Worm (Caenorhabditis elegans): ENCODE results near the gene emc-3.

DNA sequence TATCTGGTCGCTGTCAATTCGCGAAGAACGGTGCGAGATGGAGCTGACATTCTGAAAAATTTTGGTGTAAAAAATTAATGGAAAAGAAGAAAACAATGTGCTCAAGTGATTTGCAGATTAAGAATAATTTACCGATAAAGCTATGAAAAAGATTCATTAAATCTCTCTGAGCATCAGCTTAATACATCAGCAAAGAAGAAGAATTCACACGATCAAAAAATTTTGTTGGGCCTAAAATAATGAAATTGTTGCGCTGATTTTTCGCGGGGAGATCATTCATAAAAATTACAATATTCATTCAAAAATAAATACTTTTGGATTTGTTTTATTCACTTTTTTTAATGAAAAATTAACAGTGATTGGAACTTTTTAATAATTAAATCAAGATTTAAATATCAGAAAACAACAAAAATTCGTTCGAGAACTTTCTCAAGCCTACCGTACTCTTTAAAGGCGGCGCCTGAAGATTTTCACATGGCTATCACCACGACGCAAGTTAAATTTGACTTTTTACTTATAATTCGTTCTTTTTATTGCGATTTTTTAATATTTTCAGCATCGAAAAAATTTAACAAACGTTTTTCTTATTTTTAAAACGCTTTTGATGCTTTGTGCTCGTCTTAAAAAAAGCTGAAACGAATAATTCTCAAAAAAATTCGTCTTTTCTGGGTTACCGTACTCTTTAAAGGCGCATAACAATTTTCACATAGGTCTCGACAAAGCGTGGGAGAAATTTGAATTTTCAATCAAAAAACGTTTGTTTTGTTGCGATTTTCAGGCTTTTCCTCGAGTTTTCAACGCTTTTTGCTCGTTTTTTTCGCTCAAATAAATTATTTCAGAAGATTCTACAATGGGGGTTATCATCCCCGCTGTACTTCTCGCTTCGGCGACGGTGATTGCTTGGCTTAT, 19.0 kb upstream of the emc-3 start, which contains the start of the genes memi-2 and cyp-31A5:
- TF ChIP-seq unc-62 (GFP tag; optimal IDR thresholded peaks at IDR 0.05) (no peak), mef-2 (tag; optimal IDR thresholded peaks at IDR 0.05) (no peak), pag-3 (tag; optimal IDR thresholded peaks at IDR 0.05; ENCODE audit: borderline replicate concordance, insufficient read depth) (no peak), egl-13 (tag; optimal IDR thresholded peaks at IDR 0.05) (no peak), snpc-4 (tag; optimal IDR thresholded peaks at IDR 0.05) (no peak)

All from whole organism, L1 larva.